Fruit fly (Drosophila melanogaster) whole organism, pupa: ENCODE data around the gene mRpS34.
A peak's percentile ranks its signal among the peaks of the same experiment; 100 is the strongest.

Experiments
- CG12605 ChIP-seq: fragments of 200-800 bp; sonication (Bioruptor generic); IDR thresholded peaks from 2 replicates; pipeline ENCODE4 v1.3.6; 2022; ENCODE audit warnings: missing biosample characterization, missing genetic modification characterization
- CG14655 ChIP-seq: fragments of 200-800 bp; sonication (Bioruptor generic); optimal IDR thresholded peaks from 3 replicates; lab custom pipeline; 2017; ENCODE audit warnings: mild to moderate bottlenecking, missing biosample characterization, missing genetic modification reagents, missing genetic modification characterization
- CG17806 ChIP-seq: fragments of 200-800 bp; sonication (Bioruptor generic); optimal IDR thresholded peaks from 2 replicates; lab custom pipeline; 2018; ENCODE audit warnings: missing biosample characterization, mild to moderate bottlenecking, missing genetic modification characterization, moderate library complexity
- CG34367 ChIP-seq: fragments of 200-800 bp; sonication (Bioruptor generic); optimal IDR thresholded peaks from 2 replicates; lab custom pipeline; 2018; ENCODE audit warnings: missing biosample characterization, mild to moderate bottlenecking, missing genetic modification characterization
- CG8301 ChIP-seq: fragments of 200-800 bp; sonication (Bioruptor generic); optimal IDR thresholded peaks from 2 replicates; lab custom pipeline; 2018; ENCODE audit warnings: missing biosample characterization, mild to moderate bottlenecking, missing genetic modification characterization
- EcR ChIP-seq: fragments of 200-800 bp; sonication (Bioruptor generic); optimal IDR thresholded peaks from 3 replicates; lab custom pipeline; 2019; ENCODE audit warnings: missing biosample characterization, missing genetic modification characterization, mild to moderate bottlenecking, moderate library complexity, missing genetic modification reagents
- Ets98B ChIP-seq: fragments of 200-800 bp; sonication (Bioruptor generic); IDR thresholded peaks from 2 replicates; pipeline ENCODE4 v1.3.6; 2022; ENCODE audit warnings: missing biosample characterization, missing genetic modification characterization
- Snoo ChIP-seq: fragments of 200-800 bp; sonication (Bioruptor generic); optimal IDR thresholded peaks from 3 replicates; lab custom pipeline; 2017; ENCODE audit warnings: missing biosample characterization, mild to moderate bottlenecking, missing genetic modification characterization, inconsistent platforms
- fd96Ca ChIP-seq: fragments of 200-800 bp; sonication (Bioruptor generic); IDR thresholded peaks from 3 replicates; pipeline ENCODE4 v1.3.6; 2022; ENCODE audit warnings: missing biosample characterization, missing genetic modification characterization

DNA sequence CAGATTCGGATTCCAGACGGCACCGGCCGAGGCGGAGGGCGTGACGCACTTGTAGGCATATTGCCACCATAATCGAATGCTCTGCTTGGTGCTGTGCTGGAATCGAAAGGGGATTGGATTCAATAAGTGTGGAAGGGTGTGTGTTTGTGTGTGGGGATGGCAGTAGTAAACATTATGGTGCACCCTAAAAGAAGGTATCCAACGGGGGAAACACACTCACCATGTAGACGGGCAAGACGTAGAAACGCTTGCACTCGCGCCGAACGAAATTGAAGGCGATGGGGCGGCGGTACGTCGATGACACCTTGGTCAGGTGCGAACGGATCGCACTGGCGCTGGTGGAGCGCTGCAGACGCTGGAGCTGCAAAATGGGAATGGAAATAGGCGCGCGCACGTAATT is 43.4 kb downstream of the mRpS34 start:
- TF ChIP-seq Ets98B (GFP tag; lab: Robert Waterston, UW) (no peak), CG8301 (no peak), EcR (GFP tag; lab: Kevin White, UChicago) (no peak), CG17806 (tag; lab: Kevin White, UChicago) (no peak), fd96Ca (GFP tag; lab: Robert Waterston, UW) (0 out of 3 replicates have a peak, but pooled peaks have one; percentile 5), CG14655 (GFP tag; lab: Kevin White, UChicago) (no peak), CG12605 (GFP tag; lab: Robert Waterston, UW) (no peak), CG34367 (tag; lab: Kevin White, UChicago) (no peak), Snoo (tag; lab: Kevin White, UChicago) (no peak)
